Worm (Caenorhabditis elegans) whole organism, mixed stage, embryonic: ENCODE measurements around the gene glp-1.

Source experiments
- lin-13 ChIP-seq: fragments of 150-350 bp; optimal IDR thresholded peaks from 2 replicates; lab custom pipeline; 2014; ENCODE audit warnings: missing biosample characterization, missing genetic modification characterization
- mep-1 ChIP-seq: fragments of 150-350 bp; optimal IDR thresholded peaks from 2 replicates; lab custom pipeline; 2017; ENCODE audit warnings: missing biosample characterization, missing genetic modification reagents, missing genetic modification characterization, inconsistent platforms
- nhr-2 ChIP-seq: fragments of 150-350 bp; optimal IDR thresholded peaks from 2 replicates; lab custom pipeline; 2014; ENCODE audit warnings: missing biosample characterization, missing genetic modification characterization
- nhr-237 ChIP-seq: fragments of 150-350 bp; optimal IDR thresholded peaks from 2 replicates; lab custom pipeline; 2014; ENCODE audit warnings: missing biosample characterization, missing genetic modification characterization
- nhr-76 ChIP-seq: sonication (generic microtip); optimal IDR thresholded peaks from 2 replicates; lab custom pipeline; 2017; ENCODE audit warnings: missing biosample characterization, missing genetic modification characterization
- pha-4 ChIP-seq: fragments of 150-350 bp; optimal IDR thresholded peaks from 2 replicates; lab custom pipeline; 2018; ENCODE audit warnings: missing biosample characterization, missing genetic modification reagents, missing genetic modification characterization
- snpc-4 ChIP-seq: fragments of 150-350 bp; optimal IDR thresholded peaks from 2 replicates; lab custom pipeline; 2014; ENCODE audit warnings: missing biosample characterization, missing genetic modification characterization
- unc-120 ChIP-seq: sonication (generic microtip); optimal IDR thresholded peaks from 2 replicates; lab custom pipeline; 2017; ENCODE audit warnings: missing genetic modification characterization, missing compliant biosample characterization; ENCODE audit not compliant: poor library complexity, severe bottlenecking
- unc-39 ChIP-seq: fragments of 150-350 bp; optimal IDR thresholded peaks from 2 replicates; lab custom pipeline; 2014; ENCODE audit warnings: missing biosample characterization, missing genetic modification characterization
- unc-62 ChIP-seq: fragments of 150-350 bp; optimal IDR thresholded peaks from 2 replicates; lab custom pipeline; 2014; ENCODE audit warnings: missing biosample characterization, missing genetic modification reagents, missing genetic modification characterization
- ztf-11 ChIP-seq: fragments of 150-350 bp; optimal IDR thresholded peaks from 2 replicates; lab custom pipeline; 2014; ENCODE audit warnings: missing biosample characterization, missing genetic modification characterization

DNA sequence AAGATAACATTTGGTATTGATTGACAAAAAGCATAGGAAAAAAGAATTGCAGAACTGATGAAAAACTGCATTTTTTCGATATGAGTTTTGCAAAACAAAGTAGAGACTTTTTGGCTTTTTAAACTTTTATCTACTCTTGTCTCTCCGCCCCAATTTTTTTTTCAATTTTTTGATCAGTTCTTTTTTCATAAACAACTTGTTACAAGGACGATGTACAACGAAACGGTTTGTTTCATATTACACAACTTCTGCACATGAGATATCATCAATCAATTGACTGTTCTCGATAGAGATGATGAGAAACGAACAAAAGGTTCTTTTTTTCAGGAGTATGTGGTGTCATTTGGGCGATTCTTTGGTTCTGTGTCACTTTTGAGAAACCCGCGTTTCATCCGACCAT is 46.6 kb downstream of the glp-1 start, which contains the start of gene ZK512.7:
- no peak for TF ChIP-seq nhr-237 (tag; lab: Kevin White, UChicago)
- TF ChIP-seq snpc-4 (tag; lab: Kevin White, UChicago): no peak
- TF ChIP-seq unc-120: no peak
- TF ChIP-seq lin-13: no peak
- no peak for TF ChIP-seq mep-1 (tag; lab: Kevin White, UChicago)
- TF ChIP-seq ztf-11 (tag; lab: Kevin White, UChicago): no peak
- no peak for TF ChIP-seq nhr-2 (tag; lab: Kevin White, UChicago)
- no peak for TF ChIP-seq nhr-76 (tag; lab: Kevin White, UChicago)
- TF ChIP-seq pha-4 (tag; lab: Kevin White, UChicago): no peak
- no peak for TF ChIP-seq unc-62 (GFP tag; lab: Kevin White, UChicago)
- no peak for TF ChIP-seq unc-39 (tag; lab: Kevin White, UChicago)
